Worm (Caenorhabditis elegans): ENCODE measurements around the gene nhr-288.

The nhr-288 gene

DNA sequence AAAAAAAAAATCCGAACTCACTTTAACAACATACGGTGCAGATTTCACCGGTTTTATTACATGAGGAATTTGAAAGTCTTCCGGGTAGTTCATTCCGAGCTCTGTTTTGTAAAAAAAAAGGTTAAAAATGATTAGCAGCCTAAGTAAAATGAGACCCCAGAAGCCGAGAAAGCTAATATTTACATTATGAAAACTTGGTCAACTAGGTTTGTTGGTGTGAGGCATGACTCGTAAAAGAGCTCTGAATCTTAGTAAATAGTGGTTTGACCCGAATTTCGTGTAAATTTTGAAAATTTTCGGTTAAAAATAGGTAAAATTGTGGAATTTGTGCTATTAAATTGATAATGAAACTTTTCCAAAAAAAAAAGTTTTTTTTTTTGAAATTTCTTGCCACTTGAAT, 20.1 kb downstream of the nhr-288 start, which contains the start of gene C08E8.1:
TSS of gene C08E8.1 (minus strand) at position 101 of the 400 bp plus-strand sequence.
- TF ChIP-seq unc-55 (GFP tag; optimal IDR thresholded peaks at IDR 0.05), result no peak
- TF ChIP-seq unc-39 (tag; optimal IDR thresholded peaks at IDR 0.05), result no peak
- no peak for TF ChIP-seq nhr-129 (tag; optimal IDR thresholded peaks at IDR 0.05)
- TF ChIP-seq mdl-1 (tag; optimal IDR thresholded peaks at IDR 0.05), result no peak

ce11 chrV:18359888-18360287, 22.6 kb downstream of the nhr-288 start, which contains the start of gene C08E8.5:
TSS of gene C08E8.5 (minus strand) at chrV:18359988.
- TF ChIP-seq nhr-237 (tag; optimal IDR thresholded peaks at IDR 0.05) (no peak), ztf-4 (tag; optimal IDR thresholded peaks at IDR 0.05) (no peak), elt-1 (tag; optimal IDR thresholded peaks at IDR 0.05) (no peak), lin-13 (GFP tag; optimal IDR thresholded peaks at IDR 0.05) (no peak), skn-1 (tag; optimal IDR thresholded peaks at IDR 0.05) (no peak), dmd-4 (tag; optimal IDR thresholded peaks at IDR 0.05) (no peak), ztf-11 (tag; optimal IDR thresholded peaks at IDR 0.05) (no peak), nhr-10 (tag; optimal IDR thresholded peaks at IDR 0.05) (no peak), mbf-1 (tag; optimal IDR thresholded peaks at IDR 0.05) (no peak), snpc-4 (tag; optimal IDR thresholded peaks at IDR 0.05) (no peak)

ce11 chrV:18355742-18356141, 26.7 kb downstream of the nhr-288 start, which contains the start of gene C08E8.2:
TSS of gene C08E8.2 (minus strand) at chrV:18355842.
- no peak for TF ChIP-seq lsy-2 (tag; optimal IDR thresholded peaks at IDR 0.05)

DNA sequence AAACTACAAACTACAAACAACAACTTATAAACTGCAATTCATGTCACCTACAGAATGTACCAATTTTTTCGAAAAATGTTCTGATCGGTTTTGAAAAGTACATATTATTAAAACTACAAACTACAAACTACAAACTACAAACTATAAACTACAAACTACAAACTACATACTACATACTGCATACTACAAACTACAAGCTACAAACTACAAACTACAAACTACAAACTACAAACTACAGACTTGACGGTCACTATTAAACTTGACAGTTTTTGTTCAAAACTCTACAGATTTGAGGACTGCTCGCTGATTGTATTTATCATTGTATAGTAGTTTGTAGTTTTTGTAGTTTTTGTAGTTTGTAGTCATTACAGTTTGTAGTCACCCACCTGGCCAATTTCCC, 28.2 kb downstream of the nhr-288 start:
- TF ChIP-seq aly-2 (tag; optimal IDR thresholded peaks at IDR 0.05), result no peak
- no peak for TF ChIP-seq ztf-1 (GFP tag; conservative IDR thresholded peaks at IDR 0.05)
- no peak for TF ChIP-seq crh-2 (tag; optimal IDR thresholded peaks at IDR 0.05)
- TF ChIP-seq peb-1 (tag; optimal IDR thresholded peaks at IDR 0.05), result no peak
- no peak for TF ChIP-seq snpc-4 (tag; optimal IDR thresholded peaks at IDR 0.05)
- no peak for TF ChIP-seq Y55F3AM.14 (GFP tag; optimal IDR thresholded peaks at IDR 0.05)
- TF ChIP-seq mdl-1 (tag; optimal IDR thresholded peaks at IDR 0.05), result no peak
- no peak for TF ChIP-seq ztf-11 (tag; optimal IDR thresholded peaks at IDR 0.05)
- TF ChIP-seq gmeb-1 (tag; optimal IDR thresholded peaks at IDR 0.05), result no peak
- TF ChIP-seq nhr-237 (tag; optimal IDR thresholded peaks at IDR 0.05), result no peak
- no peak for TF ChIP-seq lsy-2 (tag; optimal IDR thresholded peaks at IDR 0.05)
- no peak for TF ChIP-seq skn-1 (tag; optimal IDR thresholded peaks at IDR 0.05)
- TF ChIP-seq unc-62 (GFP tag; optimal IDR thresholded peaks at IDR 0.05), result no peak
- TF ChIP-seq nhr-77 (tag; optimal IDR thresholded peaks at IDR 0.05), result no peak
- TF ChIP-seq elt-1 (tag; optimal IDR thresholded peaks at IDR 0.05), result no peak

DNA sequence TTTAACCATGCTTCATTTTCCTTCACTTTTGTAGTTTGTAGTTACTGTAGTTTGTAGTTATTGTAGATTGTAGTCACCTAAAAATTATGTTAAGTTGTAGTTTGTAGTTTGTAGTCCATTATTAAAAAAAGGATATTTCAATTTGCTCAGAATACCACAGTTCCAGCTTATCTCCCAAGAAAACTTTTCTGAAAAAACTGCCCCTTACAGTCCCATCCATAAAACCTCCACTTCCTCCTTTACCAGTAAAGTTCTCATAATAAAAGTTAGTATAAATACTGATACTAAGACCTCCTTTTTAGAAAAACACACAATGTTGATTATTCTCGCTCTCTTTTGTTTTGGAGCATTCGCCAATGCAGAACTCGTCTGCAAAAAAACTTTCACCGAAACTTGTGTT, 31.8 kb downstream of the nhr-288 start, which contains the start of gene C08E8.11:
TSS of gene C08E8.11 (plus strand) at position 301 of the 400 bp plus-strand sequence.
- TF ChIP-seq nhr-23 (tag; optimal IDR thresholded peaks at IDR 0.05), result no peak
- no peak for TF ChIP-seq elt-3 (tag; optimal IDR thresholded peaks at IDR 0.05)
- TF ChIP-seq lsy-2 (tag; optimal IDR thresholded peaks at IDR 0.05), result no peak
- no peak for TF ChIP-seq nhr-77 (tag; optimal IDR thresholded peaks at IDR 0.05)
- no peak for TF ChIP-seq skn-1 (tag; optimal IDR thresholded peaks at IDR 0.05)
- TF ChIP-seq alr-1 (tag; optimal IDR thresholded peaks at IDR 0.05), result no peak

DNA sequence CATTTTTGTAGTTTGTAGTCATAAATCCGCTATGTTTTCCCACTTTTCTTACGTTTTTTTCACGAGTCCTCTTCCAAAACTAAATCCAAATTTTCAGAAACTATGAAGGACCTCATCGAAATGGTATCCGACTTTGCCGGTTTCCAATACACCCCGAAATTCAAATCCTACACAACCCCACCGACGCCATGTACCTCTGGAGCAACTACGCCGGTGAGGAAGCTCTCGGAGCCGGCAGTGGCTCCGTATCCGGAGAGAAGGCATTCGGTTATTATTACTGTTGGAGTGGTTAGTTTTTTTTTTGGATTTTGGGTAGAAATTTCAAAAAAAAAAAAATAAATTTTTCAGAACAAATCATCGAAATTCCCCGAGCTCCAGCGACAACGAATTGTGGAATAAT, 32.4 kb downstream of the nhr-288 start, which contains the start of gene C08E8.3:
TSS of gene C08E8.3 (plus strand) at position 84 of the 400 bp plus-strand sequence.
- no peak for TF ChIP-seq elt-1 (tag; optimal IDR thresholded peaks at IDR 0.05)
- no peak for TF ChIP-seq nhr-11 (tag; optimal IDR thresholded peaks at IDR 0.05)
- TF ChIP-seq nhr-21 (tag; optimal IDR thresholded peaks at IDR 0.05), result no peak
- TF ChIP-seq unc-62 (GFP tag; optimal IDR thresholded peaks at IDR 0.05), result no peak
- no peak for TF ChIP-seq peb-1 (tag; optimal IDR thresholded peaks at IDR 0.05)
- TF ChIP-seq skn-1 (tag; optimal IDR thresholded peaks at IDR 0.05), result no peak
- TF ChIP-seq mdl-1 (tag; optimal IDR thresholded peaks at IDR 0.05), result no peak
- TF ChIP-seq ztf-4 (tag; optimal IDR thresholded peaks at IDR 0.05), result no peak
- no peak for TF ChIP-seq nhr-6 (tag; optimal IDR thresholded peaks at IDR 0.05)
- TF ChIP-seq sem-4 (tag; optimal IDR thresholded peaks at IDR 0.05), result no peak
- no peak for TF ChIP-seq F13H6.1 (tag; optimal IDR thresholded peaks at IDR 0.05)
- TF ChIP-seq snpc-4 (tag; optimal IDR thresholded peaks at IDR 0.05), result no peak

DNA sequence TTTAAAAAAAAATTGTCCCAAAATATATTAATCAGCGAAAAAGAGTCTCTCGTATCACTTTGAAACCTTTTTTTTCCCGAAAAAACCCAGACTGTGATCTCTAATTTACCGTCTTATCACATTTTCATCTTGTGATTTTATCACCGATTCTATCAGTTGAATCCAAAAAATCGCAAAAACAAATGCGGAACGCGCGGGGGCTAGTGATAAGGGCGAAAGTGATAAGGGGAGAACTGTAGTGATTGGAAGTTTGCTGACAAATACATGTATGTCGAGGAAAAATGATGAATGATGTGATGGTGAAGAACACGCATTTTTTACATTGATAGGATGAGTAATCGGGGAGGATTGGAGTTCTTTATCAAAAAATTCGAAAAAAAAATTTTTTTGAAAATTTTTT, 36.4 kb downstream of the nhr-288 start:
- peak; percentile 74 for TF ChIP-seq nhr-21 (tag; optimal IDR thresholded peaks at IDR 0.05)
- TF ChIP-seq sem-4 (tag; optimal IDR thresholded peaks at IDR 0.05), result no peak
- TF ChIP-seq lsy-2 (tag; optimal IDR thresholded peaks at IDR 0.05), result no peak
- TF ChIP-seq ZK546.5 (tag; optimal IDR thresholded peaks at IDR 0.05), result no peak
- no peak for TF ChIP-seq C34F6.9 (tag; optimal IDR thresholded peaks at IDR 0.05)
- no peak for TF ChIP-seq lin-11 (tag; optimal IDR thresholded peaks at IDR 0.05)
- no peak for TF ChIP-seq dmd-4 (tag; optimal IDR thresholded peaks at IDR 0.05)
- TF ChIP-seq nhr-129 (tag; optimal IDR thresholded peaks at IDR 0.05), result peak; percentile 30
- TF ChIP-seq mbf-1 (tag; optimal IDR thresholded peaks at IDR 0.05), result no peak
- TF ChIP-seq unc-55 (GFP tag; optimal IDR thresholded peaks at IDR 0.05), result no peak
- no peak for TF ChIP-seq lin-13 (GFP tag; optimal IDR thresholded peaks at IDR 0.05)
- no peak for TF ChIP-seq ama-1 (optimal IDR thresholded peaks at IDR 0.05)
- TF ChIP-seq skn-1 (tag; optimal IDR thresholded peaks at IDR 0.05), result peak; percentile 96
- TF ChIP-seq nhr-10 (tag; optimal IDR thresholded peaks at IDR 0.05), result no peak
- no peak for TF ChIP-seq unc-39 (tag; optimal IDR thresholded peaks at IDR 0.05)
- TF ChIP-seq Y55F3AM.14 (GFP tag; optimal IDR thresholded peaks at IDR 0.05), result no peak
- no peak for TF ChIP-seq aly-2 (tag; optimal IDR thresholded peaks at IDR 0.05)
- TF ChIP-seq unc-62 (GFP tag; optimal IDR thresholded peaks at IDR 0.05), result no peak
- no peak for TF ChIP-seq blmp-1 (tag; optimal IDR thresholded peaks at IDR 0.05; ENCODE audit: insufficient read depth)
- no peak for TF ChIP-seq mdl-1 (tag; optimal IDR thresholded peaks at IDR 0.05)
- TF ChIP-seq nhr-237 (tag; optimal IDR thresholded peaks at IDR 0.05), result no peak
- TF ChIP-seq ceh-82 (tag; optimal IDR thresholded peaks at IDR 0.05), result no peak
- TF ChIP-seq ceh-16 (tag; optimal IDR thresholded peaks at IDR 0.05), result no peak
- no peak for TF ChIP-seq elt-1 (tag; optimal IDR thresholded peaks at IDR 0.05)
- no peak for TF ChIP-seq nhr-77 (tag; optimal IDR thresholded peaks at IDR 0.05)

Measured in whole organism, L2 larva.